Fruit fly (Drosophila melanogaster) whole organism, embryonic: Measurements from ENCODE around the gene CG14230.
A peak's percentile ranks its signal among the peaks of the same experiment; 100 is the strongest.

Source experiments
- Atf6 ChIP-seq: fragments of 200-800 bp; sonication (Bioruptor generic); IDR thresholded peaks from 2 replicates; pipeline ENCODE4 v1.3.6; 2022; ENCODE audit warnings: missing biosample characterization, missing genetic modification characterization
- C15 ChIP-seq: fragments of 200-800 bp; sonication (Bioruptor generic); IDR thresholded peaks from 3 replicates; pipeline ENCODE4 v1.3.6; 2022; ENCODE audit warnings: missing biosample characterization, missing genetic modification characterization
- CG12391 ChIP-seq: fragments of 200-800 bp; sonication (Bioruptor generic); optimal IDR thresholded peaks from 3 replicates; lab custom pipeline; 2018; ENCODE audit warnings: missing biosample characterization, mild to moderate bottlenecking, missing genetic modification characterization, moderate library complexity
- CG12659 ChIP-seq: fragments of 200-800 bp; sonication (Bioruptor generic); optimal IDR thresholded peaks from 3 replicates; lab custom pipeline; 2017; ENCODE audit warnings: mild to moderate bottlenecking, missing biosample characterization, missing genetic modification reagents, missing genetic modification characterization
- CG14860 ChIP-seq: fragments of 200-800 bp; sonication (Bioruptor generic); IDR thresholded peaks from 3 replicates; pipeline ENCODE4 v1.3.6; 2022; ENCODE audit warnings: missing biosample characterization, missing genetic modification characterization; ENCODE audit not compliant: partially characterized antibody
- CG1603 ChIP-seq: fragments of 200-800 bp; sonication (Bioruptor generic); optimal IDR thresholded peaks from 2 replicates; lab custom pipeline; 2019; ENCODE audit warnings: missing biosample characterization, mild to moderate bottlenecking, missing genetic modification characterization, moderate library complexity
- CG16813 ChIP-seq: fragments of 200-800 bp; sonication (Bioruptor generic); IDR thresholded peaks from 3 replicates; pipeline ENCODE4 v1.3.6; 2022; ENCODE audit warnings: missing biosample characterization, missing genetic modification characterization; ENCODE audit not compliant: partially characterized antibody
- CG17361 ChIP-seq: fragments of 200-800 bp; sonication (Bioruptor generic); IDR thresholded peaks from 3 replicates; pipeline ENCODE4 v1.3.6; 2022; ENCODE audit warnings: missing biosample characterization, missing genetic modification characterization
- CG18262 ChIP-seq: fragments of 200-800 bp; optimal IDR thresholded peaks from 3 replicates; lab custom pipeline; 2019; ENCODE audit warnings: missing biosample characterization, mild to moderate bottlenecking, missing genetic modification characterization, moderate library complexity
- CG18599 ChIP-seq: fragments of 200-800 bp; sonication (Bioruptor generic); optimal IDR thresholded peaks from 3 replicates; lab custom pipeline; 2017; ENCODE audit warnings: missing biosample characterization, missing genetic modification characterization, mild to moderate bottlenecking, moderate library complexity, missing genetic modification reagents
- CG2199 ChIP-seq: fragments of 200-800 bp; sonication (Bioruptor generic); IDR thresholded peaks from 3 replicates; pipeline ENCODE4 v1.3.6; 2022; ENCODE audit warnings: missing biosample characterization, missing genetic modification characterization
- CG34422 ChIP-seq: fragments of 200-800 bp; sonication (Bioruptor generic); IDR thresholded peaks from 3 replicates; pipeline ENCODE4 v1.3.6; 2022; ENCODE audit warnings: missing biosample characterization, missing genetic modification characterization
- CG3847 ChIP-seq: fragments of 200-800 bp; sonication (Bioruptor generic); IDR thresholded peaks from 2 replicates; pipeline ENCODE4 v1.3.6; 2022; ENCODE audit warnings: missing biosample characterization, missing genetic modification characterization
- CG6791 ChIP-seq: fragments of 200-800 bp; sonication (Bioruptor generic); IDR thresholded peaks from 3 replicates; pipeline ENCODE4 v1.3.6; 2022; ENCODE audit warnings: missing biosample characterization, missing genetic modification characterization; ENCODE audit not compliant: partially characterized antibody
- CG7963 ChIP-seq: fragments of 200-800 bp; sonication (Bioruptor generic); IDR thresholded peaks from 3 replicates; pipeline ENCODE4 v1.3.6; 2022; ENCODE audit warnings: missing biosample characterization, missing genetic modification characterization; ENCODE audit not compliant: partially characterized antibody
- CG8359 ChIP-seq: fragments of 200-800 bp; sonication (Bioruptor generic); optimal IDR thresholded peaks from 2 replicates; lab custom pipeline; 2017; ENCODE audit warnings: missing biosample characterization, mild to moderate bottlenecking, missing genetic modification characterization, borderline replicate concordance
- CG9437 ChIP-seq: fragments of 200-800 bp; sonication (Bioruptor generic); optimal IDR thresholded peaks from 2 replicates; lab custom pipeline; 2018; ENCODE audit warnings: missing biosample characterization, mild to moderate bottlenecking, missing genetic modification characterization
- CG9876 ChIP-seq: fragments of 200-800 bp; sonication (Bioruptor generic); optimal IDR thresholded peaks from 2 replicates; lab custom pipeline; 2016; ENCODE audit warnings: missing biosample characterization, missing genetic modification characterization
- CoRest ChIP-seq: fragments of 200-800 bp; sonication (Bioruptor generic); optimal IDR thresholded peaks from 3 replicates; lab custom pipeline; 2018; ENCODE audit warnings: missing biosample characterization, mild to moderate bottlenecking, missing genetic modification characterization, moderate library complexity
- Dip3 ChIP-seq: fragments of 200-800 bp; sonication (Bioruptor generic); optimal IDR thresholded peaks from 3 replicates; lab custom pipeline; 2016; ENCODE audit warnings: missing biosample characterization, missing genetic modification characterization
- Dll ChIP-seq: fragments of 200-800 bp; sonication (Bioruptor generic); IDR thresholded peaks from 4 replicates; pipeline ENCODE4 v1.3.6; 2022; ENCODE audit warnings: missing biosample characterization, missing genetic modification characterization; ENCODE audit not compliant: partially characterized antibody
- Dp ChIP-seq: fragments of 200-800 bp; sonication (Bioruptor generic); optimal IDR thresholded peaks from 2 replicates; lab custom pipeline; 2018; ENCODE audit warnings: missing biosample characterization, mild to moderate bottlenecking, missing genetic modification characterization, moderate library complexity
- Dref ChIP-seq: fragments of 200-800 bp; sonication (Bioruptor generic); IDR thresholded peaks from 2 replicates; pipeline ENCODE4 v1.3.6; 2022; ENCODE audit warnings: missing biosample characterization, missing genetic modification characterization
- HLH4C ChIP-seq: fragments of 200-800 bp; sonication (Bioruptor generic); IDR thresholded peaks from 3 replicates; pipeline ENCODE4 v1.3.6; 2022; ENCODE audit warnings: missing biosample characterization, missing genetic modification characterization; ENCODE audit not compliant: partially characterized antibody
- Hmx ChIP-seq: fragments of 200-800 bp; sonication (Bioruptor generic); optimal IDR thresholded peaks from 2 replicates; lab custom pipeline; 2016; ENCODE audit warnings: missing biosample characterization, missing genetic modification characterization
- MBD-R2 ChIP-seq: fragments of 200-800 bp; sonication (Bioruptor generic); IDR thresholded peaks from 2 replicates; pipeline ENCODE4 v1.3.6; 2022; ENCODE audit warnings: missing biosample characterization, missing genetic modification characterization
- Mrtf ChIP-seq: fragments of 200-800 bp; sonication (Bioruptor generic); IDR thresholded peaks from 3 replicates; pipeline ENCODE4 v1.3.6; 2022; ENCODE audit warnings: missing biosample characterization, missing genetic modification characterization
- Myb ChIP-seq: fragments of 200-800 bp; sonication (Bioruptor generic); optimal IDR thresholded peaks from 2 replicates; lab custom pipeline; 2016; ENCODE audit warnings: missing biosample characterization, missing genetic modification characterization
- Opbp ChIP-seq: fragments of 200-800 bp; sonication (Bioruptor generic); IDR thresholded peaks from 3 replicates; pipeline ENCODE4 v1.3.6; 2022; ENCODE audit warnings: missing biosample characterization, missing genetic modification characterization; ENCODE audit not compliant: partially characterized antibody
- Sry-β ChIP-seq: fragments of 200-800 bp; sonication (Bioruptor generic); optimal IDR thresholded peaks from 2 replicates; lab custom pipeline; 2018; ENCODE audit warnings: missing biosample characterization, mild to moderate bottlenecking, missing genetic modification characterization, moderate library complexity
- hb ChIP-seq: fragments of 200-800 bp; sonication (Bioruptor generic); IDR thresholded peaks from 3 replicates; pipeline ENCODE4 v1.3.6; 2022; ENCODE audit warnings: missing biosample characterization, missing genetic modification characterization; ENCODE audit not compliant: partially characterized antibody
- hbn ChIP-seq: fragments of 200-800 bp; sonication (Bioruptor generic); IDR thresholded peaks from 2 replicates; pipeline ENCODE4 v1.3.6; 2022; ENCODE audit warnings: missing biosample characterization, missing genetic modification characterization; ENCODE audit not compliant: partially characterized antibody
- inv ChIP-seq: fragments of 200-800 bp; sonication (Bioruptor generic); IDR thresholded peaks from 2 replicates; pipeline ENCODE4 v1.3.6; 2022; ENCODE audit warnings: missing biosample characterization, missing genetic modification characterization; ENCODE audit not compliant: partially characterized antibody
- jumu ChIP-seq: fragments of 200-800 bp; sonication (Bioruptor generic); optimal IDR thresholded peaks from 3 replicates; lab custom pipeline; 2016; ENCODE audit warnings: missing biosample characterization, missing genetic modification characterization
- kah ChIP-seq: fragments of 200-800 bp; sonication (Bioruptor generic); optimal IDR thresholded peaks from 2 replicates; lab custom pipeline; 2018; ENCODE audit warnings: missing biosample characterization, mild to moderate bottlenecking, missing genetic modification characterization
- lab ChIP-seq: fragments of 200-800 bp; sonication (Bioruptor generic); optimal IDR thresholded peaks from 3 replicates; lab custom pipeline; 2017; ENCODE audit warnings: missing biosample characterization, missing genetic modification characterization, mild to moderate bottlenecking, moderate library complexity, missing genetic modification reagents
- lov ChIP-seq, 2 experiments: fragments of 200-800 bp in 1 of 2; fragments of >200 bp in 1 of 2; sonication (Bioruptor generic) in 1 of 2; IDR thresholded peaks in 1 of 2; optimal IDR thresholded peaks in 1 of 2; 2 replicates in 1 of 2; 3 replicates in 1 of 2; pipeline versions ENCODE4 v1.3.6 to Lab custom; 2017 to 2022; ENCODE audit warnings: missing biosample characterization in 1 of 2, missing genetic modification characterization in 1 of 2
- mam ChIP-seq: fragments of 200-800 bp; sonication (Bioruptor generic); optimal IDR thresholded peaks from 3 replicates; lab custom pipeline; 2016; ENCODE audit warnings: missing biosample characterization, missing genetic modification characterization
- psq ChIP-seq: fragments of 200-800 bp; sonication (Bioruptor generic); optimal IDR thresholded peaks from 2 replicates; lab custom pipeline; 2017; ENCODE audit warnings: missing biosample characterization, missing genetic modification characterization
- row ChIP-seq: fragments of 200-800 bp; sonication (Bioruptor generic); IDR thresholded peaks from 3 replicates; pipeline ENCODE4 v1.3.6; 2022; ENCODE audit warnings: missing biosample characterization, missing genetic modification characterization
- run ChIP-seq: fragments of 200-800 bp; sonication (Bioruptor generic); optimal IDR thresholded peaks from 3 replicates; lab custom pipeline; 2018; ENCODE audit warnings: missing biosample characterization, mild to moderate bottlenecking, missing genetic modification characterization
- sc ChIP-seq, 3 experiments: fragments of >200 bp in 2 of 3; fragments of 200-800 bp in 1 of 3; sonication (Bioruptor generic) in 1 of 3; optimal IDR thresholded peaks; 2 replicates in 2 of 3; 3 replicates in 1 of 3; lab custom pipeline; 2017; ENCODE audit warnings: mild to moderate bottlenecking in 1 of 3, missing biosample characterization in 1 of 3, missing genetic modification characterization in 1 of 3, missing genetic modification reagents in 1 of 3
- sna ChIP-seq: fragments of 200-800 bp; sonication (Bioruptor generic); IDR thresholded peaks from 2 replicates; pipeline ENCODE4 v1.3.6; 2022; ENCODE audit warnings: missing biosample characterization, missing genetic modification characterization; ENCODE audit not compliant: partially characterized antibody
- so ChIP-seq: fragments of 200-800 bp; sonication (Bioruptor generic); IDR thresholded peaks from 3 replicates; pipeline ENCODE4 v1.3.6; 2022; ENCODE audit warnings: missing biosample characterization, missing genetic modification characterization
- tna ChIP-seq: fragments of 200-800 bp; sonication (Bioruptor generic); IDR thresholded peaks from 2 replicates; pipeline ENCODE4 v1.3.6; 2022; ENCODE audit warnings: missing biosample characterization, missing genetic modification characterization; ENCODE audit not compliant: partially characterized antibody
- unc-4 ChIP-seq: fragments of 200-800 bp; sonication (Bioruptor generic); IDR thresholded peaks from 2 replicates; pipeline ENCODE4 v1.3.6; 2022; ENCODE audit warnings: missing biosample characterization, missing genetic modification characterization; ENCODE audit not compliant: partially characterized antibody

CG14230 gene

dm6 chrX:19663859-19664728, 39.9 kb upstream of the CG14230 start, which contains the start of the genes CG14223 and Ssu72:
Gene CG14223, minus strand, starts transcription at chrX:19663971.
Gene Ssu72, plus strand, starts transcription at chrX:19664561.
- no peak for TF ChIP-seq CG8359 (GFP tag; lab: Kevin White, UChicago)
- no peak for TF ChIP-seq CG18599
- peak; percentile 45 for TF ChIP-seq CG1603
- peak; percentile 60 for TF ChIP-seq tna
- no peak; the same call in 2 of the 3 replicates for TF ChIP-seq CG17361 (GFP tag; lab: Robert Waterston, UW)
- TF ChIP-seq CG12659, result no peak
- TF ChIP-seq CG6791 (GFP tag; lab: Robert Waterston, UW), result peak; percentile 78
- TF ChIP-seq lab (GFP tag; lab: Kevin White, UChicago), result peak; percentile 25
- peak; percentile 72 for TF ChIP-seq inv
- no peak for TF ChIP-seq run (tag; lab: Kevin White, UChicago)
- TF ChIP-seq lov (optimal IDR thresholded peaks at IDR 0.05; lab: Kevin White, UChicago), result no peak
- no peak for TF ChIP-seq lov (GFP tag; IDR thresholded peaks at IDR 0.05; lab: Robert Waterston, UW)
- no peak for TF ChIP-seq Sry-β
- TF ChIP-seq CG7963 (GFP tag; lab: Robert Waterston, UW), result peak; percentile 57; the same call in 1 of the 3 replicates
- TF ChIP-seq Atf6, result no peak
- TF ChIP-seq unc-4 (GFP tag; lab: Robert Waterston, UW), result peak; percentile 62
- TF ChIP-seq C15 (GFP tag; lab: Robert Waterston, UW), result no peak
- no peak for TF ChIP-seq CG9437 (GFP tag; lab: Kevin White, UChicago)
- peak; percentile 3 for TF ChIP-seq CG12391 (tag; lab: Kevin White, UChicago)
- TF ChIP-seq jumu (GFP tag; lab: Kevin White, UChicago), result no peak
- no peak for TF ChIP-seq Mrtf (GFP tag; lab: Robert Waterston, UW)
- no peak for TF ChIP-seq CG34422 (GFP tag; lab: Robert Waterston, UW)
- TF ChIP-seq CG18262 (tag; lab: Kevin White, UChicago), result peak; percentile 8
- TF ChIP-seq kah (GFP tag; lab: Kevin White, UChicago), result no peak
- peak; percentile 89 for TF ChIP-seq Dll (GFP tag; lab: Robert Waterston, UW)
- no peak for TF ChIP-seq Dip3 (GFP tag; lab: Kevin White, UChicago)
- peak; percentile 95 for TF ChIP-seq CG3847 (GFP tag; lab: Robert Waterston, UW)
- peak; percentile 61; the same call in 1 of the 3 replicates for TF ChIP-seq hb (GFP tag; lab: Robert Waterston, UW)
- no peak for TF ChIP-seq CoRest
- no peak for TF ChIP-seq sc (optimal IDR thresholded peaks at IDR 0.05; lab: Kevin White, UChicago)
- no peak for TF ChIP-seq sc (GFP tag; optimal IDR thresholded peaks at IDR 0.05; lab: Kevin White, UChicago)
- peak; percentile 71 for TF ChIP-seq Myb (GFP tag; lab: Kevin White, UChicago)
- peak; percentile 87 for TF ChIP-seq Opbp (GFP tag; lab: Robert Waterston, UW)
- peak; percentile 57 for TF ChIP-seq HLH4C
- peak; percentile 34 for TF ChIP-seq row
- TF ChIP-seq CG9876 (GFP tag; lab: Kevin White, UChicago), result no peak
- TF ChIP-seq MBD-R2, result peak; percentile 45
- TF ChIP-seq CG16813 (GFP tag; lab: Robert Waterston, UW), result peak; percentile 75
- peak; percentile 49; the same call in 2 of the 3 replicates for TF ChIP-seq CG14860 (GFP tag; lab: Robert Waterston, UW)
- TF ChIP-seq psq (GFP tag; lab: Kevin White, UChicago), result no peak
- TF ChIP-seq hbn (GFP tag; lab: Robert Waterston, UW), result peak; percentile 73
- peak; percentile 12 for TF ChIP-seq Hmx
- TF ChIP-seq Dref (GFP tag; lab: Robert Waterston, UW), result peak; percentile 66
- TF ChIP-seq CG2199, result no peak
- no peak for TF ChIP-seq so
- TF ChIP-seq mam (GFP tag; lab: Kevin White, UChicago), result peak; percentile 19
- peak; percentile 86 for TF ChIP-seq Dp (GFP tag; lab: Kevin White, UChicago)
- peak; percentile 74 for TF ChIP-seq sna (GFP tag; lab: Robert Waterston, UW)
